Worm (Caenorhabditis elegans): Measurements from ENCODE around the gene ife-1.

Gene ife-1

ce11 chrIII:13359256-13359655, 16.0 kb downstream of the ife-1 start, which contains the start of gene F53A2.9:
Gene F53A2.9, minus strand, starts transcription at chrIII:13359356.
- TF ChIP-seq nhr-10 (tag; optimal IDR thresholded peaks at IDR 0.05) (no peak), nhr-6 (tag; optimal IDR thresholded peaks at IDR 0.05) (no peak), nhr-129 (tag; optimal IDR thresholded peaks at IDR 0.05) (no peak), unc-55 (GFP tag; optimal IDR thresholded peaks at IDR 0.05) (no peak), R02D3.7 (tag; optimal IDR thresholded peaks at IDR 0.05) (no peak), C34F6.9 (tag; optimal IDR thresholded peaks at IDR 0.05) (no peak), peb-1 (tag; optimal IDR thresholded peaks at IDR 0.05) (no peak), lin-11 (tag; optimal IDR thresholded peaks at IDR 0.05) (no peak), crh-2 (tag; optimal IDR thresholded peaks at IDR 0.05) (no peak), lin-39 (tag; optimal IDR thresholded peaks at IDR 0.05) (no peak), nhr-23 (tag; optimal IDR thresholded peaks at IDR 0.05) (no peak), alr-1 (tag; optimal IDR thresholded peaks at IDR 0.05) (no peak), sma-9 (GFP tag; optimal IDR thresholded peaks at IDR 0.05) (no peak), sma-9 (tag; optimal IDR thresholded peaks at IDR 0.05) (no peak)

ce11 chrIII:13359847-13360246, 16.6 kb downstream of the ife-1 start:
- TF ChIP-seq ztf-4 (tag; optimal IDR thresholded peaks at IDR 0.05) = no peak
- no peak for TF ChIP-seq nhr-237 (tag; optimal IDR thresholded peaks at IDR 0.05)
- no peak for TF ChIP-seq zag-1 (tag; optimal IDR thresholded peaks at IDR 0.05)
- TF ChIP-seq ceh-16 (tag; optimal IDR thresholded peaks at IDR 0.05) = no peak
- no peak for TF ChIP-seq nhr-12 (tag; optimal IDR thresholded peaks at IDR 0.05)
- TF ChIP-seq R02D3.7 (tag; optimal IDR thresholded peaks at IDR 0.05) = no peak
- TF ChIP-seq ama-1 (optimal IDR thresholded peaks at IDR 0.05) = no peak
- TF ChIP-seq lin-11 (tag; optimal IDR thresholded peaks at IDR 0.05) = peak; percentile 21
- no peak for TF ChIP-seq unc-62 (GFP tag; optimal IDR thresholded peaks at IDR 0.05)
- no peak for TF ChIP-seq Y55F3AM.14 (GFP tag; optimal IDR thresholded peaks at IDR 0.05)
- no peak for TF ChIP-seq peb-1 (tag; optimal IDR thresholded peaks at IDR 0.05)
- no peak for TF ChIP-seq lin-39 (tag; optimal IDR thresholded peaks at IDR 0.05)
- no peak for TF ChIP-seq F13H6.1 (tag; optimal IDR thresholded peaks at IDR 0.05)
- peak in 1 of 2 experiments; percentile 65 for TF ChIP-seq lsy-2 (tag; optimal IDR thresholded peaks at IDR 0.05)
- peak; percentile 99 for TF ChIP-seq fos-1 (tag; optimal IDR thresholded peaks at IDR 0.05)
- no peak for TF ChIP-seq dmd-4 (tag; optimal IDR thresholded peaks at IDR 0.05)
- no peak for TF ChIP-seq mbf-1 (tag; optimal IDR thresholded peaks at IDR 0.05)
- no peak for TF ChIP-seq ZK546.5 (tag; optimal IDR thresholded peaks at IDR 0.05)
- no peak for TF ChIP-seq snpc-4 (tag; optimal IDR thresholded peaks at IDR 0.05)
- no peak for TF ChIP-seq sem-4 (tag; optimal IDR thresholded peaks at IDR 0.05)
- no peak for TF ChIP-seq nhr-6 (tag; optimal IDR thresholded peaks at IDR 0.05)
- TF ChIP-seq mab-5 (tag; optimal IDR thresholded peaks at IDR 0.05) = no peak
- TF ChIP-seq unc-55 (GFP tag; optimal IDR thresholded peaks at IDR 0.05) = peak; percentile 59
- no peak for TF ChIP-seq alr-1 (tag; optimal IDR thresholded peaks at IDR 0.05)
- no peak for TF ChIP-seq nhr-23 (tag; optimal IDR thresholded peaks at IDR 0.05)
- TF ChIP-seq elt-3 (tag; optimal IDR thresholded peaks at IDR 0.05) = no peak
- no peak for TF ChIP-seq aly-2 (tag; optimal IDR thresholded peaks at IDR 0.05)
- no peak for TF ChIP-seq nhr-77 (tag; optimal IDR thresholded peaks at IDR 0.05)
- TF ChIP-seq nhr-21 (tag; optimal IDR thresholded peaks at IDR 0.05) = peak; percentile 32
- no peak for TF ChIP-seq ztf-1 (GFP tag; conservative IDR thresholded peaks at IDR 0.05)
- TF ChIP-seq lin-13 (GFP tag; optimal IDR thresholded peaks at IDR 0.05) = peak; percentile 16
- TF ChIP-seq mdl-1 (tag; optimal IDR thresholded peaks at IDR 0.05) = peak; percentile 5 to 23
- no peak for TF ChIP-seq ztf-11 (tag; optimal IDR thresholded peaks at IDR 0.05)
- TF ChIP-seq nhr-11 (tag; optimal IDR thresholded peaks at IDR 0.05) = no peak
- no peak for TF ChIP-seq elt-1 (tag; optimal IDR thresholded peaks at IDR 0.05)
- no peak for TF ChIP-seq blmp-1 (tag; optimal IDR thresholded peaks at IDR 0.05; ENCODE audit: insufficient read depth)
- TF ChIP-seq crh-2 (tag; optimal IDR thresholded peaks at IDR 0.05) = peak; percentile 25
- no peak for TF ChIP-seq egl-27 (tag; optimal IDR thresholded peaks at IDR 0.05)
- TF ChIP-seq nhr-129 (tag; optimal IDR thresholded peaks at IDR 0.05) = peak; percentile 74
- no peak for TF ChIP-seq unc-39 (tag; optimal IDR thresholded peaks at IDR 0.05)
- TF ChIP-seq nhr-25 (tag; optimal IDR thresholded peaks at IDR 0.05) = peak; percentile 56
- TF ChIP-seq ceh-82 (tag; optimal IDR thresholded peaks at IDR 0.05) = no peak
- no peak for TF ChIP-seq gmeb-1 (tag; optimal IDR thresholded peaks at IDR 0.05)
- no peak for TF ChIP-seq skn-1 (tag; optimal IDR thresholded peaks at IDR 0.05)
- TF ChIP-seq C34F6.9 (tag; optimal IDR thresholded peaks at IDR 0.05) = peak; percentile 86
- peak; percentile 37 for TF ChIP-seq sma-9 (GFP tag; optimal IDR thresholded peaks at IDR 0.05)
- no peak for TF ChIP-seq sma-9 (tag; optimal IDR thresholded peaks at IDR 0.05)
